Worm (Caenorhabditis elegans): ENCODE data around the gene sri-2.

- no peak for TF ChIP-seq him-1 (tag; optimal IDR thresholded peaks at IDR 0.05)
- no peak for TF ChIP-seq tbp1 (GFP tag; optimal IDR thresholded peaks at IDR 0.05)
- no peak for TF ChIP-seq snpc-3.4 (tag; optimal IDR thresholded peaks at IDR 0.05)
- no peak for TF ChIP-seq xnd-1 (tag; optimal IDR thresholded peaks at IDR 0.05)
- no peak for TF ChIP-seq athp-1 (tag; optimal IDR thresholded peaks at IDR 0.05)
- no peak for TF ChIP-seq Y56A3A.18 (GFP tag; IDR thresholded peaks at IDR 0.05)
- TF ChIP-seq zfh-2 (GFP tag; conservative IDR thresholded peaks at IDR 0.05): no peak
- no peak for TF ChIP-seq let-526 (GFP tag; IDR thresholded peaks at IDR 0.05)
- TF ChIP-seq snpc-4 (GFP tag; optimal IDR thresholded peaks at IDR 0.05): no peak
- TF ChIP-seq snpc-4 (tag; optimal IDR thresholded peaks at IDR 0.05): no peak
- no peak for TF ChIP-seq ekl-4 (GFP tag; IDR thresholded peaks at IDR 0.05)
- TF ChIP-seq nhr-90 (tag; optimal IDR thresholded peaks at IDR 0.05): no peak
- no peak for TF ChIP-seq K12H6.12 (tag; optimal IDR thresholded peaks at IDR 0.05)
- no peak for TF ChIP-seq aptf-2 (GFP tag; conservative IDR thresholded peaks at IDR 0.05)
- TF ChIP-seq mcd-1 (GFP tag; IDR thresholded peaks at IDR 0.05): no peak
These were observed 47.6 kb downstream of the sri-2 start, which contains the start of gene F35E8.9 for ce11 chrV:15917458-15917857.
